Fruit fly (Drosophila melanogaster) whole organism, prepupa: Measurements from ENCODE around the gene CG1979.

Experiments used
- CG10669 ChIP-seq: fragments of 200-800 bp; sonication (Bioruptor generic); optimal IDR thresholded peaks from 3 replicates; lab custom pipeline; 2018; ENCODE audit warnings: missing biosample characterization, mild to moderate bottlenecking, missing genetic modification characterization, moderate library complexity
- CG11902 ChIP-seq: fragments of 200-800 bp; sonication (Bioruptor generic); optimal IDR thresholded peaks from 3 replicates; lab custom pipeline; 2016; ENCODE audit warnings: missing biosample characterization, missing genetic modification characterization
- CG15336 ChIP-seq: fragments of 200-800 bp; sonication (Bioruptor generic); IDR thresholded peaks from 2 replicates; pipeline ENCODE4 v1.3.6; 2022; ENCODE audit warnings: missing biosample characterization, missing genetic modification characterization
- CG16779 ChIP-seq: fragments of 200-800 bp; sonication (Bioruptor generic); optimal IDR thresholded peaks from 3 replicates; lab custom pipeline; 2017; ENCODE audit warnings: missing biosample characterization, mild to moderate bottlenecking, missing genetic modification characterization
- CG3032 ChIP-seq: fragments of 200-800 bp; optimal IDR thresholded peaks from 2 replicates; lab custom pipeline; 2019; ENCODE audit warnings: missing biosample characterization, mild to moderate bottlenecking, missing genetic modification characterization, moderate library complexity
- CG31627 ChIP-seq: fragments of 200-800 bp; sonication (Bioruptor generic); optimal IDR thresholded peaks from 3 replicates; lab custom pipeline; 2016; ENCODE audit warnings: missing biosample characterization, missing genetic modification characterization
- CG32006 ChIP-seq: fragments of 200-800 bp; sonication (Bioruptor generic); optimal IDR thresholded peaks from 3 replicates; lab custom pipeline; 2017; ENCODE audit warnings: missing biosample characterization, mild to moderate bottlenecking, missing genetic modification characterization
- CG34406 ChIP-seq: fragments of 200-800 bp; sonication (Bioruptor generic); optimal IDR thresholded peaks from 3 replicates; lab custom pipeline; 2016; ENCODE audit warnings: missing biosample characterization, missing genetic modification characterization
- CG6163 ChIP-seq: fragments of 200-800 bp; sonication (Bioruptor generic); IDR thresholded peaks from 3 replicates; pipeline ENCODE4 v1.3.6; 2022; ENCODE audit warnings: missing biosample characterization, missing genetic modification characterization
- CG6276 ChIP-seq: fragments of 200-800 bp; sonication (Bioruptor generic); optimal IDR thresholded peaks from 2 replicates; lab custom pipeline; 2017; ENCODE audit warnings: missing biosample characterization, mild to moderate bottlenecking, missing genetic modification characterization
- CG6792 ChIP-seq: fragments of 200-800 bp; sonication (Bioruptor generic); optimal IDR thresholded peaks from 3 replicates; lab custom pipeline; 2016; ENCODE audit warnings: missing biosample characterization, missing genetic modification characterization
- CG6808 ChIP-seq: fragments of 200-800 bp; sonication (Bioruptor generic); optimal IDR thresholded peaks from 3 replicates; lab custom pipeline; 2017; ENCODE audit warnings: missing biosample characterization, missing genetic modification characterization, mild to moderate bottlenecking, moderate library complexity, missing genetic modification reagents
- CG7368 ChIP-seq: fragments of 200-800 bp; sonication (Bioruptor generic); optimal IDR thresholded peaks from 3 replicates; lab custom pipeline; 2016; ENCODE audit warnings: missing biosample characterization, missing genetic modification characterization
- CG8119 ChIP-seq: fragments of 200-800 bp; sonication (Bioruptor generic); IDR thresholded peaks from 3 replicates; pipeline ENCODE4 v1.3.6; 2022; ENCODE audit warnings: missing biosample characterization, missing genetic modification characterization
- CG8319 ChIP-seq: fragments of 200-800 bp; sonication (Bioruptor generic); optimal IDR thresholded peaks from 3 replicates; lab custom pipeline; 2016; ENCODE audit warnings: missing biosample characterization, missing genetic modification characterization
- CG9139 ChIP-seq: fragments of 200-800 bp; sonication (Bioruptor generic); optimal IDR thresholded peaks from 3 replicates; lab custom pipeline; 2017; ENCODE audit warnings: missing biosample characterization, mild to moderate bottlenecking, missing genetic modification characterization
- Eip78C ChIP-seq: fragments of 200-800 bp; sonication (Bioruptor generic); peaks from one replicate; lab custom pipeline; 2016; ENCODE audit warnings: missing biosample characterization, missing genetic modification characterization
- Eip93F ChIP-seq: fragments of 200-800 bp; sonication (Bioruptor generic); optimal IDR thresholded peaks from 2 replicates; lab custom pipeline; 2016; ENCODE audit warnings: missing biosample characterization, mild to moderate bottlenecking, missing genetic modification characterization
- Ets21C ChIP-seq: fragments of 200-800 bp; sonication (Bioruptor generic); optimal IDR thresholded peaks from 3 replicates; lab custom pipeline; 2016; ENCODE audit warnings: missing biosample characterization, missing genetic modification characterization
- Ets96B ChIP-seq: fragments of 200-800 bp; optimal IDR thresholded peaks from 2 replicates; lab custom pipeline; 2019; ENCODE audit warnings: missing biosample characterization, mild to moderate bottlenecking, missing genetic modification characterization, moderate library complexity
- Gug ChIP-seq: fragments of 200-800 bp; sonication (Bioruptor generic); IDR thresholded peaks from 2 replicates; pipeline ENCODE4 v1.3.6; 2022; ENCODE audit warnings: missing biosample characterization, missing genetic modification characterization
- Hr38 ChIP-seq: sonication (Bioruptor generic); optimal IDR thresholded peaks from 2 replicates; lab custom pipeline; 2016; ENCODE audit warnings: missing biosample characterization, missing genetic modification characterization
- Hr39 ChIP-seq: fragments of 200-800 bp; sonication (Bioruptor generic); optimal IDR thresholded peaks from 2 replicates; lab custom pipeline; 2016; ENCODE audit warnings: missing biosample characterization, missing genetic modification characterization
- Hr4 ChIP-seq: fragments of 200-800 bp; sonication (Bioruptor generic); optimal IDR thresholded peaks from 3 replicates; lab custom pipeline; 2016; ENCODE audit warnings: missing biosample characterization, missing genetic modification characterization
- Met ChIP-seq: fragments of 200-800 bp; sonication (Bioruptor generic); optimal IDR thresholded peaks from 3 replicates; lab custom pipeline; 2016; ENCODE audit warnings: missing biosample characterization, missing genetic modification characterization
- OdsH ChIP-seq: fragments of 200-800 bp; sonication (Bioruptor generic); optimal IDR thresholded peaks from 3 replicates; lab custom pipeline; 2016; ENCODE audit warnings: missing biosample characterization, missing genetic modification characterization
- Smox ChIP-seq: fragments of 200-800 bp; sonication (Bioruptor generic); optimal IDR thresholded peaks from 3 replicates; lab custom pipeline; 2016; ENCODE audit warnings: missing biosample characterization, missing genetic modification characterization
- Sox102F ChIP-seq: fragments of 200-800 bp; sonication (Bioruptor generic); optimal IDR thresholded peaks from 2 replicates; lab custom pipeline; 2016; ENCODE audit warnings: missing biosample characterization, mild to moderate bottlenecking, missing genetic modification characterization
- Sox14 ChIP-seq: fragments of 200-800 bp; sonication (Bioruptor generic); optimal IDR thresholded peaks from 3 replicates; lab custom pipeline; 2016; ENCODE audit warnings: missing biosample characterization, missing genetic modification characterization
- Sox15 ChIP-seq: fragments of 200-800 bp; sonication (Bioruptor generic); optimal IDR thresholded peaks from 3 replicates; lab custom pipeline; 2016; ENCODE audit warnings: missing biosample characterization, missing genetic modification characterization
- achi ChIP-seq: fragments of 200-800 bp; sonication (Bioruptor generic); optimal IDR thresholded peaks from 3 replicates; lab custom pipeline; 2016; ENCODE audit warnings: missing biosample characterization, missing genetic modification characterization
- acj6 ChIP-seq: fragments of 200-800 bp; sonication (Bioruptor generic); optimal IDR thresholded peaks from 3 replicates; lab custom pipeline; 2016; ENCODE audit warnings: missing biosample characterization, missing genetic modification characterization
- cyc ChIP-seq: fragments of 200-800 bp; sonication (Bioruptor generic); optimal IDR thresholded peaks from 3 replicates; lab custom pipeline; 2016; ENCODE audit warnings: missing biosample characterization, missing genetic modification characterization
- dac ChIP-seq: fragments of 200-800 bp; sonication (Bioruptor generic); optimal IDR thresholded peaks from 2 replicates; lab custom pipeline; 2017; ENCODE audit warnings: missing biosample characterization, mild to moderate bottlenecking, missing genetic modification characterization
- eg ChIP-seq: fragments of 200-800 bp; sonication (Bioruptor generic); IDR thresholded peaks from 3 replicates; pipeline ENCODE4 v1.3.6; 2022; ENCODE audit warnings: missing biosample characterization, missing genetic modification characterization
- esn ChIP-seq: fragments of 200-800 bp; sonication (Bioruptor generic); optimal IDR thresholded peaks from 2 replicates; lab custom pipeline; 2016; ENCODE audit warnings: missing biosample characterization, mild to moderate bottlenecking, missing genetic modification characterization, moderate library complexity
- fkh ChIP-seq: fragments of 200-800 bp; sonication (Bioruptor generic); optimal IDR thresholded peaks from 3 replicates; lab custom pipeline; 2017; ENCODE audit warnings: missing biosample characterization, mild to moderate bottlenecking, missing genetic modification characterization, moderate library complexity
- net ChIP-seq: fragments of 200-800 bp; sonication (Bioruptor generic); optimal IDR thresholded peaks from 3 replicates; lab custom pipeline; 2016; ENCODE audit warnings: missing biosample characterization, missing genetic modification characterization
- salr ChIP-seq, 2 experiments: fragments of 200-800 bp; sonication (Bioruptor generic); optimal IDR thresholded peaks; 3 replicates each; lab custom pipeline; 2016 to 2018; ENCODE audit warnings: missing biosample characterization in 2 of 2, missing genetic modification characterization in 2 of 2, mild to moderate bottlenecking in 1 of 2
- spab ChIP-seq: fragments of 200-800 bp; sonication (Bioruptor generic); optimal IDR thresholded peaks from 2 replicates; lab custom pipeline; 2017; ENCODE audit warnings: missing biosample characterization, mild to moderate bottlenecking, missing genetic modification characterization, missing genetic modification reagents
- ss ChIP-seq, 2 experiments: fragments of 200-800 bp; sonication (Bioruptor generic); optimal IDR thresholded peaks; 2 replicates in 1 of 2; 3 replicates in 1 of 2; lab custom pipeline; 2017 to 2018; ENCODE audit warnings: mild to moderate bottlenecking in 2 of 2, missing biosample characterization in 2 of 2, missing genetic modification characterization in 2 of 2, moderate library complexity in 1 of 2
- topi ChIP-seq: fragments of 200-800 bp; sonication (Bioruptor generic); optimal IDR thresholded peaks from 3 replicates; lab custom pipeline; 2016; ENCODE audit warnings: missing biosample characterization, missing genetic modification characterization
- vri ChIP-seq: fragments of 200-800 bp; sonication (Bioruptor generic); optimal IDR thresholded peaks from 3 replicates; lab custom pipeline; 2016; ENCODE audit warnings: missing biosample characterization, mild to moderate bottlenecking, missing genetic modification characterization

Gene CG1979

DNA sequence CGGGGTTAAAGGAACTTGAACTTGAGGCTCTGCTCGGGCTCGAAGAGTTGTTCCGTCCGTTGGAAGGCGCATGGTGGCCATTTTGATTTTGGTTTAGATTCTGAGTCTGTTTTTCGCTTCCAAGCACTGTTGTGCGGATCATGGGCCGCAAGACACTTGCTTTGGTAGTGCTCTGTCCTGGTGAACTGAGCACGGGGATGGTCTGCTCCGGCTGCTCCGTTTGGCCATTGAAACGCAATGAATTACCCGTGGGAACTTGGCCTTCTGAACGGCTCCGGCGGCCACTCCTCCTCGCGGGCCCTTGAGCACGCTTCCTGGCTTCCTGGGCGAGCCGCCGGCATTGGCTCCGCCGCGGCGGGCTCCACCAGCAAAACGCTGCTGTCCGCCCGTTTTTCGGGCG lies 25.3 kb downstream of the CG1979 start:
- TF ChIP-seq topi (GFP tag; lab: Kevin White, UChicago) = no peak
- no peak for TF ChIP-seq Ets96B (tag; lab: Kevin White, UChicago)
- TF ChIP-seq dac (GFP tag; lab: Kevin White, UChicago) = no peak
- TF ChIP-seq CG6276 = no peak
- TF ChIP-seq OdsH (GFP tag; lab: Kevin White, UChicago) = no peak
- TF ChIP-seq CG6792 (GFP tag; lab: Kevin White, UChicago) = no peak
- TF ChIP-seq CG7368 = no peak
- TF ChIP-seq Sox102F (GFP tag; lab: Kevin White, UChicago) = no peak
- no peak for TF ChIP-seq Met (GFP tag; lab: Kevin White, UChicago)
- peak; percentile 29 for TF ChIP-seq Eip78C (GFP tag; lab: Kevin White, UChicago)
- TF ChIP-seq Eip93F = no peak
- TF ChIP-seq CG32006 (GFP tag; lab: Kevin White, UChicago) = no peak
- TF ChIP-seq CG31627 (GFP tag; lab: Kevin White, UChicago) = no peak
- 0 out of 3 replicates have a peak, but pooled peaks have one; percentile 15 for TF ChIP-seq CG6163 (GFP tag; lab: Robert Waterston, UW)
- no peak for TF ChIP-seq CG8319 (GFP tag; lab: Kevin White, UChicago)
- no peak for TF ChIP-seq Hr4 (GFP tag; lab: Kevin White, UChicago)
- no peak for TF ChIP-seq Hr39 (GFP tag; lab: Kevin White, UChicago)
- TF ChIP-seq, all 60 proteins: peak for 2

DNA sequence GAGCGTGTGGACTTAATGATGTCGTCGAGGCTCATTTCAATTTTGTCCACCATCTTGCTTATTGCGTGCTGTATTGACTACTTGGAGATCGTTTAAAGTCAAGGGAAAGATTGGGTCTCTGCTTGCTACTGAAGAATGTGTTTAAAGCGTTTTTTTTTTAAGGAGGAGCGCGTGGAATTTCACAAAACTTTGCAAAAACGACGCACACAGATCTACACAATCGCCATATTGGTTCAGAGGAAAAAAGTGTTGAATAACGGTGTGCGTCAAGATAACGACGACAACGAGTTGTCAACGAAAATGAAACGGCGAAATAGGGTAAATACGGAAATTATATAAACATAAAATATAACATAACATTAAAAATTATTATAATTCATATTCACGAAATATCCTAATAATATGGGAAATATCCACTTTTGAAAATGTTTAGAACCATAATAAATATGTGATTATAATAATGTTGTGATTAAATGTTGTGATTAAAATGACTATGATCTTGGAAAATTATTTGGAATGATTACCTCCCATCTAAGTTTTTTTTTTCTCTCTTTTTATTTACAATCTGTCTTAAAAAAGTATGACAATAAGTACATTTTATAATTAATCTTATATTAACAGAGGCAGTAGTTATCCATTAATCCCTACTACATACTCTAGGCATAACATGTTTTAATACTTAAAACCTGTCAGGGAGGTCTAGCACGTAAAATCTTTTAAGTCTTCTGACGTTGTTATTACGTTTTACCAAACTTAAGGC lies 26.0 kb downstream of the CG1979 start, which contains the start of gene Ref1:
Ref1 (minus strand) TSS at position 231 of the 760 bp plus-strand sequence.
- TF ChIP-seq CG8319 (GFP tag; lab: Kevin White, UChicago) (no peak), dac (GFP tag; lab: Kevin White, UChicago) (no peak), Eip78C (GFP tag; lab: Kevin White, UChicago) (peak; percentile 15), vri (GFP tag; lab: Kevin White, UChicago) (no peak), Sox15 (no peak), fkh (no peak), eg (GFP tag; lab: Robert Waterston, UW) (no peak)

DNA sequence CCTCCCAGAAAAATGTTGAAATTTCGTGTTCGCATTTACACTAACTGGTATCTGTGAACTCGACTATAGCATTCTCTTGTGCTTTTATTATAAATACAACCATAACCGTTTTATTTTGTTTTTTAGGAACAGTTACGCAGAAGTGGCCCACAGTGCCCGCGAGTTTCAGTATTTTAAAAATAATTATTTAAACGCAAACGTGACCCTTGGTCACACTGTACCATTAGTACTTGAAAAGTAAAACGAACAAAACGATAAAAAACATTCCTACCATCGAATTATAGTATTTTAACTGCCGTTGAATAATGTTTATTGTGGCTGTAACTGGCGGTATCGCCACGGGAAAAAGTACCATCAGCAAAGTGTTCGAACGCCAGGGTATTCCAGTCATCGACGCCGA lies 27.6 kb downstream of the CG1979 start, which contains the start of gene Dpck:
Dpck (plus strand) TSS at position 211 of the 400 bp plus-strand sequence.
- TF ChIP-seq CG15336 (GFP tag; lab: Robert Waterston, UW) (peak; percentile 35; the same call in 1 of the 2 replicates), dac (GFP tag; lab: Kevin White, UChicago) (no peak), CG32006 (GFP tag; lab: Kevin White, UChicago) (peak; percentile 25), OdsH (GFP tag; lab: Kevin White, UChicago) (peak; percentile 29), Hr39 (GFP tag; lab: Kevin White, UChicago) (peak; percentile 27), Eip78C (GFP tag; lab: Kevin White, UChicago) (peak; percentile 83), CG6163 (GFP tag; lab: Robert Waterston, UW) (peak; percentile 68), salr (GFP tag; optimal IDR thresholded peaks at IDR 0.05; lab: Kevin White, UChicago) (no peak), CG6276 (peak; percentile 48), net (GFP tag; lab: Kevin White, UChicago) (peak; percentile 58), vri (GFP tag; lab: Kevin White, UChicago) (peak; percentile 22), CG34406 (GFP tag; lab: Kevin White, UChicago) (peak; percentile 14), Met (GFP tag; lab: Kevin White, UChicago) (peak; percentile 53), eg (GFP tag; lab: Robert Waterston, UW) (peak; percentile 63), Hr38 (GFP tag; lab: Kevin White, UChicago) (no peak), CG16779 (tag; lab: Kevin White, UChicago) (peak; percentile 44), Ets21C (GFP tag; lab: Kevin White, UChicago) (no peak), topi (GFP tag; lab: Kevin White, UChicago) (peak; percentile 41), Gug (no peak), achi (GFP tag; lab: Kevin White, UChicago) (no peak), Hr4 (GFP tag; lab: Kevin White, UChicago) (peak; percentile 56), Sox14 (GFP tag; lab: Kevin White, UChicago) (peak; percentile 58), Ets96B (tag; lab: Kevin White, UChicago) (peak; percentile 47), Smox (peak; percentile 40), CG9139 (GFP tag; lab: Kevin White, UChicago) (peak; percentile 62), CG3032 (tag; lab: Kevin White, UChicago) (peak; percentile 35), cyc (peak; percentile 19), CG31627 (GFP tag; lab: Kevin White, UChicago) (peak; percentile 45), CG6808 (GFP tag; lab: Kevin White, UChicago) (peak; percentile 33), Sox15 (no peak), esn (GFP tag; lab: Kevin White, UChicago) (peak; percentile 41), CG8119 (GFP tag; lab: Robert Waterston, UW) (peak; percentile 63; the same call in 2 of the 3 replicates), ss (GFP tag; optimal IDR thresholded peaks at IDR 0.05; lab: Kevin White, UChicago) (peak; percentile 29 to 50), spab (GFP tag; lab: Kevin White, UChicago) (peak; percentile 33), CG10669 (peak; percentile 20), CG11902 (GFP tag; lab: Kevin White, UChicago) (peak; percentile 3), acj6 (GFP tag; lab: Kevin White, UChicago) (peak; percentile 47), Eip93F (no peak)
